Worm (Caenorhabditis elegans) whole organism, mixed stage, embryonic: ENCODE data around the gene pyp-1.

Experiments
- ces-1 ChIP-seq: fragments of 150-350 bp; optimal IDR thresholded peaks from 2 replicates; lab custom pipeline; 2014; ENCODE audit warnings: missing biosample characterization, missing genetic modification reagents, missing genetic modification characterization
- mls-2 ChIP-seq: sonication (generic microtip); optimal IDR thresholded peaks from 2 replicates; lab custom pipeline; 2016; ENCODE audit warnings: mild to moderate bottlenecking, missing genetic modification characterization, moderate library complexity, missing compliant biosample characterization
- nhr-237 ChIP-seq: fragments of 150-350 bp; optimal IDR thresholded peaks from 2 replicates; lab custom pipeline; 2014; ENCODE audit warnings: missing biosample characterization, missing genetic modification characterization
- nhr-28 ChIP-seq: fragments of 150-350 bp; optimal IDR thresholded peaks from 2 replicates; lab custom pipeline; 2014; ENCODE audit warnings: missing biosample characterization, missing genetic modification characterization
- pha-4 ChIP-seq: fragments of 150-350 bp; optimal IDR thresholded peaks from 2 replicates; lab custom pipeline; 2018; ENCODE audit warnings: missing biosample characterization, missing genetic modification reagents, missing genetic modification characterization
- snpc-4 ChIP-seq: fragments of 150-350 bp; optimal IDR thresholded peaks from 2 replicates; lab custom pipeline; 2014; ENCODE audit warnings: missing biosample characterization, missing genetic modification characterization
- unc-62 ChIP-seq: fragments of 150-350 bp; optimal IDR thresholded peaks from 2 replicates; lab custom pipeline; 2014; ENCODE audit warnings: missing biosample characterization, missing genetic modification reagents, missing genetic modification characterization
- ztf-11 ChIP-seq: fragments of 150-350 bp; optimal IDR thresholded peaks from 2 replicates; lab custom pipeline; 2014; ENCODE audit warnings: missing biosample characterization, missing genetic modification characterization

DNA sequence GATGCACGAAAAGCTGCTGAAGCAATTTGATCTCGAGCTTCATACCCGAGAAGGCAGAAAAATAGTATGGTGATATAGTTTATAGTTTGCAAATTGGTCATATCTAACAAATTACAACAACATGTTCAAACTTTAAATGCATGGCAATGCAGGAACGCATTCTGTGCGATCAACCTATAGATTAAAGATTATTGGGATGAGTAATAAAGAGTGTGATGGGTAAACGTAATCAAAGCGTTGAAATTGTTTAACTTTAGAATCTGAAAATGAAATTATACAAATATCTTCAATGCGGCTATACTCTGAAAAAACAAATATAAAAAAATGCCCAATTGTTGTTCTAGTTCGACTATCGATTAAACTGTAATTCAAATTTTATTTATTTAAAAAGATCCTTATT is 22.4 kb downstream of the pyp-1 start, which contains the start of gene C47E12.14:
- TF ChIP-seq unc-62 (GFP tag; lab: Kevin White, UChicago) (no peak), ces-1 (no peak), ztf-11 (tag; lab: Kevin White, UChicago) (no peak), pha-4 (tag; lab: Kevin White, UChicago) (no peak), mls-2 (tag; lab: Kevin White, UChicago) (no peak), snpc-4 (no peak), nhr-28 (tag; lab: Kevin White, UChicago) (no peak), nhr-237 (no peak)
